Fruit fly (Drosophila melanogaster) whole organism, wandering third instar larva: ENCODE measurements around the gene Nup93-1.

Experiments
- Hr83 ChIP-seq: fragments of 200-300 bp; sonication (Bioruptor generic); optimal IDR thresholded peaks from 2 replicates; lab custom pipeline; 2016; ENCODE audit warnings: missing biosample characterization, mild to moderate bottlenecking, missing genetic modification characterization, moderate library complexity; ENCODE audit not compliant: poor library complexity, severe bottlenecking
- Rel ChIP-seq, 2 experiments: fragments of 200-800 bp; sonication (Bioruptor generic) in 1 of 2; optimal IDR thresholded peaks; 2 replicates in 1 of 2; 3 replicates in 1 of 2; lab custom pipeline; 2016 to 2019; ENCODE audit warnings: mild to moderate bottlenecking in 2 of 2, missing biosample characterization in 2 of 2, missing genetic modification characterization in 2 of 2, moderate library complexity in 1 of 2
- Sp1 ChIP-seq: fragments of 200-800 bp; sonication (Bioruptor generic); optimal IDR thresholded peaks from 3 replicates; lab custom pipeline; 2019; ENCODE audit warnings: missing biosample characterization, mild to moderate bottlenecking, missing genetic modification characterization, moderate library complexity
- pan ChIP-seq: fragments of >200 bp; optimal IDR thresholded peaks from 2 replicates; lab custom pipeline; 2017
- psq ChIP-seq: fragments of 200-800 bp; sonication (Bioruptor generic); optimal IDR thresholded peaks from 3 replicates; lab custom pipeline; 2017; ENCODE audit warnings: missing biosample characterization, mild to moderate bottlenecking, missing genetic modification characterization, moderate library complexity

- no peak for TF ChIP-seq Hr83 (GFP tag; lab: Kevin White, UChicago)
- no peak for TF ChIP-seq Sp1 (GFP tag; lab: Kevin White, UChicago)
- no peak for TF ChIP-seq psq (GFP tag; lab: Kevin White, UChicago)
- TF ChIP-seq pan (lab: Kevin White, UChicago), result no peak
- no peak for TF ChIP-seq Rel (GFP tag; optimal IDR thresholded peaks at IDR 0.05; lab: Kevin White, UChicago)
- TF ChIP-seq Rel (tag; optimal IDR thresholded peaks at IDR 0.05; lab: Kevin White, UChicago), result no peak
These were observed 8.6 kb upstream of the Nup93-1 start for dm6 chrX:13814058-13814457.
